Fruit fly (Drosophila melanogaster) whole organism, embryonic: ENCODE data around the gene CG31219.

Experiments
- Aef1 ChIP-seq: fragments of 200-800 bp; sonication (Bioruptor generic); IDR thresholded peaks from 3 replicates; pipeline ENCODE4 v1.3.6; 2022; ENCODE audit warnings: missing biosample characterization, missing genetic modification characterization
- BtbVII ChIP-seq: fragments of 200-800 bp; sonication (Bioruptor generic); optimal IDR thresholded peaks from 3 replicates; lab custom pipeline; 2017; ENCODE audit warnings: missing biosample characterization, mild to moderate bottlenecking, missing genetic modification characterization
- CG10462 ChIP-seq: fragments of 200-800 bp; sonication (Bioruptor generic); optimal IDR thresholded peaks from 2 replicates; lab custom pipeline; 2016; ENCODE audit warnings: missing biosample characterization, missing genetic modification characterization
- CG11456 ChIP-seq: fragments of 200-800 bp; sonication (Bioruptor generic); IDR thresholded peaks from 3 replicates; pipeline ENCODE4 v1.3.6; 2022; ENCODE audit warnings: missing biosample characterization, missing genetic modification characterization
- CG11695 ChIP-seq: fragments of 200-800 bp; sonication (Bioruptor generic); IDR thresholded peaks from 3 replicates; pipeline ENCODE4 v1.3.6; 2022; ENCODE audit warnings: missing biosample characterization, missing genetic modification characterization
- CG17186 ChIP-seq: fragments of 200-800 bp; sonication (Bioruptor generic); optimal IDR thresholded peaks from 3 replicates; lab custom pipeline; 2017; ENCODE audit warnings: missing biosample characterization, missing genetic modification reagents, missing genetic modification characterization
- CG17359 ChIP-seq: fragments of 200-800 bp; sonication (Bioruptor generic); optimal IDR thresholded peaks from 3 replicates; lab custom pipeline; 2018; ENCODE audit warnings: missing biosample characterization, mild to moderate bottlenecking, missing genetic modification characterization, moderate library complexity
- CG2712 ChIP-seq: fragments of 200-800 bp; optimal IDR thresholded peaks from 3 replicates; lab custom pipeline; 2019; ENCODE audit warnings: missing biosample characterization, mild to moderate bottlenecking, missing genetic modification characterization, moderate library complexity
- CG30020 ChIP-seq: fragments of 200-800 bp; optimal IDR thresholded peaks from 2 replicates; lab custom pipeline; 2019; ENCODE audit warnings: missing biosample characterization, mild to moderate bottlenecking, missing genetic modification characterization, moderate library complexity
- CG3407 ChIP-seq: fragments of 200-800 bp; sonication (Bioruptor generic); optimal IDR thresholded peaks from 2 replicates; lab custom pipeline; 2018; ENCODE audit warnings: missing biosample characterization, mild to moderate bottlenecking, missing genetic modification characterization
- CG34376 ChIP-seq: fragments of 200-800 bp; sonication (Bioruptor generic); optimal IDR thresholded peaks from 2 replicates; lab custom pipeline; 2018; ENCODE audit warnings: missing biosample characterization, mild to moderate bottlenecking, missing genetic modification characterization
- CG7745 ChIP-seq: fragments of 200-800 bp; sonication (Bioruptor generic); optimal IDR thresholded peaks from 2 replicates; lab custom pipeline; 2018; ENCODE audit warnings: missing biosample characterization, mild to moderate bottlenecking, missing genetic modification characterization, moderate library complexity
- CG7987 ChIP-seq: fragments of 200-800 bp; sonication (Bioruptor generic); optimal IDR thresholded peaks from 2 replicates; lab custom pipeline; 2018; ENCODE audit warnings: missing biosample characterization, mild to moderate bottlenecking, missing genetic modification characterization, moderate library complexity
- CG8281 ChIP-seq: fragments of 200-800 bp; sonication (Bioruptor generic); optimal IDR thresholded peaks from 2 replicates; lab custom pipeline; 2018; ENCODE audit warnings: missing biosample characterization, mild to moderate bottlenecking, missing genetic modification characterization, moderate library complexity
- CG9437 ChIP-seq: fragments of 200-800 bp; sonication (Bioruptor generic); optimal IDR thresholded peaks from 2 replicates; lab custom pipeline; 2018; ENCODE audit warnings: missing biosample characterization, mild to moderate bottlenecking, missing genetic modification characterization
- Chrac-16 ChIP-seq: fragments of 200-800 bp; sonication (Bioruptor generic); optimal IDR thresholded peaks from 3 replicates; lab custom pipeline; 2016; ENCODE audit warnings: missing biosample characterization, missing genetic modification characterization
- CoRest ChIP-seq: fragments of 200-800 bp; sonication (Bioruptor generic); optimal IDR thresholded peaks from 3 replicates; lab custom pipeline; 2018; ENCODE audit warnings: missing biosample characterization, mild to moderate bottlenecking, missing genetic modification characterization, moderate library complexity
- Dfd ChIP-seq, 2 experiments: fragments of >200 bp; optimal IDR thresholded peaks; 2 replicates each; lab custom pipeline; 2017; ENCODE audit warnings: missing biosample characterization in 2 of 2, missing genetic modification characterization in 2 of 2
- E2f2 ChIP-seq: fragments of 200-800 bp; sonication (Bioruptor generic); IDR thresholded peaks from 2 replicates; pipeline ENCODE4 v1.3.6; 2022; ENCODE audit warnings: missing biosample characterization, missing genetic modification characterization
- ERR ChIP-seq: fragments of 200-800 bp; sonication (Bioruptor generic); optimal IDR thresholded peaks from 2 replicates; lab custom pipeline; 2016; ENCODE audit warnings: missing biosample characterization, missing genetic modification characterization
- Jarid2 ChIP-seq: fragments of 200-800 bp; sonication (Bioruptor generic); optimal IDR thresholded peaks from 3 replicates; lab custom pipeline; 2017; ENCODE audit warnings: mild to moderate bottlenecking, missing biosample characterization, missing genetic modification reagents, missing genetic modification characterization
- Nf-YC ChIP-seq: fragments of 200-800 bp; optimal IDR thresholded peaks from 3 replicates; lab custom pipeline; 2019; ENCODE audit warnings: missing biosample characterization, mild to moderate bottlenecking, missing genetic modification characterization, moderate library complexity
- Rfx ChIP-seq: fragments of 200-800 bp; sonication (Bioruptor generic); IDR thresholded peaks from 2 replicates; pipeline ENCODE4 v1.3.6; 2022; ENCODE audit warnings: missing biosample characterization, missing genetic modification characterization
- Vsx1 ChIP-seq: fragments of 200-800 bp; sonication (Bioruptor generic); optimal IDR thresholded peaks from 2 replicates; lab custom pipeline; 2017; ENCODE audit warnings: missing biosample characterization, mild to moderate bottlenecking, missing genetic modification characterization, missing genetic modification reagents
- Xrp1 ChIP-seq: fragments of 200-800 bp; sonication (Bioruptor generic); IDR thresholded peaks from 2 replicates; pipeline ENCODE4 v1.3.6; 2022; ENCODE audit warnings: missing biosample characterization, missing genetic modification characterization
- az2 ChIP-seq: fragments of 200-800 bp; sonication (Bioruptor generic); optimal IDR thresholded peaks from 3 replicates; lab custom pipeline; 2016; ENCODE audit warnings: missing biosample characterization, missing genetic modification characterization
- br ChIP-seq: fragments of >200 bp; optimal IDR thresholded peaks from 2 replicates; lab custom pipeline; 2017
- cad ChIP-seq: fragments of >200 bp; optimal IDR thresholded peaks from 2 replicates; lab custom pipeline; 2017; ENCODE audit warnings: missing biosample characterization, missing genetic modification characterization
- chif ChIP-seq, 2 experiments: fragments of 200-800 bp; sonication (Bioruptor generic); optimal IDR thresholded peaks; 3 replicates each; lab custom pipeline; 2016; ENCODE audit warnings: missing biosample characterization in 2 of 2, missing genetic modification characterization in 2 of 2
- ci ChIP-seq: fragments of 200-800 bp; sonication (Bioruptor generic); IDR thresholded peaks from 3 replicates; pipeline ENCODE4 v1.3.6; 2022; ENCODE audit warnings: missing biosample characterization, missing genetic modification characterization
- crc ChIP-seq: fragments of 200-800 bp; sonication (Bioruptor generic); optimal IDR thresholded peaks from 2 replicates; lab custom pipeline; 2016; ENCODE audit warnings: missing biosample characterization, missing genetic modification characterization
- cwo ChIP-seq: fragments of 200-800 bp; sonication (Bioruptor generic); optimal IDR thresholded peaks from 3 replicates; lab custom pipeline; 2017; ENCODE audit warnings: missing biosample characterization, missing genetic modification characterization, mild to moderate bottlenecking, moderate library complexity, missing genetic modification reagents
- dysf ChIP-seq: fragments of 200-800 bp; sonication (Bioruptor generic); IDR thresholded peaks from 3 replicates; pipeline ENCODE4 v1.3.6; 2022; ENCODE audit warnings: missing biosample characterization, missing genetic modification characterization
- gcm ChIP-seq: fragments of 200-800 bp; sonication (Bioruptor generic); optimal IDR thresholded peaks from 2 replicates; lab custom pipeline; 2019; ENCODE audit warnings: missing biosample characterization, mild to moderate bottlenecking, missing genetic modification characterization, moderate library complexity
- kay ChIP-seq: fragments of 200-800 bp; sonication (Bioruptor generic); optimal IDR thresholded peaks from 2 replicates; lab custom pipeline; 2016; ENCODE audit warnings: missing biosample characterization, missing genetic modification characterization
- ken ChIP-seq: fragments of 200-800 bp; sonication (Bioruptor generic); IDR thresholded peaks from 3 replicates; pipeline ENCODE4 v1.3.6; 2022; ENCODE audit warnings: missing biosample characterization, missing genetic modification characterization
- lbe ChIP-seq: fragments of 200-800 bp; sonication (Bioruptor generic); optimal IDR thresholded peaks from 2 replicates; lab custom pipeline; 2016; ENCODE audit warnings: missing biosample characterization, mild to moderate bottlenecking, missing genetic modification characterization
- mirr ChIP-seq: fragments of 200-800 bp; sonication (Bioruptor generic); optimal IDR thresholded peaks from 3 replicates; lab custom pipeline; 2018; ENCODE audit warnings: missing biosample characterization, mild to moderate bottlenecking, missing genetic modification characterization
- pan ChIP-seq, 4 experiments: fragments of >200 bp in 3 of 4; fragments of 200-800 bp in 1 of 4; sonication (Bioruptor generic) in 1 of 4; optimal IDR thresholded peaks in 3 of 4; IDR thresholded peaks in 1 of 4; 2 replicates each; pipeline versions ENCODE4 v1.3.6 to Lab custom; 2017 to 2022; ENCODE audit warnings: missing biosample characterization in 2 of 4, missing genetic modification characterization in 2 of 4, mixed read lengths in 1 of 4
- pho ChIP-seq: fragments of 200-800 bp; sonication (Bioruptor generic); optimal IDR thresholded peaks from 2 replicates; lab custom pipeline; 2016; ENCODE audit warnings: missing biosample characterization, missing genetic modification characterization
- phol ChIP-seq: fragments of 200-800 bp; sonication (Bioruptor generic); optimal IDR thresholded peaks from 3 replicates; lab custom pipeline; 2018; ENCODE audit warnings: missing biosample characterization, mild to moderate bottlenecking, missing genetic modification characterization, moderate library complexity
- rib ChIP-seq: fragments of 200-800 bp; sonication (Bioruptor generic); IDR thresholded peaks from 2 replicates; pipeline ENCODE4 v1.3.6; 2022; ENCODE audit warnings: missing biosample characterization, missing genetic modification characterization
- row ChIP-seq: fragments of 200-800 bp; sonication (Bioruptor generic); IDR thresholded peaks from 3 replicates; pipeline ENCODE4 v1.3.6; 2022; ENCODE audit warnings: missing biosample characterization, missing genetic modification characterization
- seq ChIP-seq: fragments of 200-800 bp; sonication (Bioruptor generic); IDR thresholded peaks from 2 replicates; pipeline ENCODE4 v1.3.6; 2022; ENCODE audit warnings: missing biosample characterization, missing genetic modification characterization
- slou ChIP-seq: fragments of 200-800 bp; sonication (Bioruptor generic); optimal IDR thresholded peaks from 3 replicates; lab custom pipeline; 2016; ENCODE audit warnings: missing biosample characterization, missing genetic modification characterization
- sob ChIP-seq: fragments of 200-800 bp; sonication (Bioruptor generic); IDR thresholded peaks from 2 replicates; pipeline ENCODE4 v1.3.6; 2022; ENCODE audit warnings: missing biosample characterization, missing genetic modification characterization
- ssp ChIP-seq: fragments of 200-800 bp; sonication (Bioruptor generic); IDR thresholded peaks from 2 replicates; pipeline ENCODE4 v1.3.6; 2022; ENCODE audit warnings: missing biosample characterization, missing genetic modification characterization
- stwl ChIP-seq: fragments of 200-800 bp; sonication (Bioruptor generic); optimal IDR thresholded peaks from 3 replicates; lab custom pipeline; 2018; ENCODE audit warnings: missing biosample characterization, mild to moderate bottlenecking, missing genetic modification characterization, moderate library complexity
- trh ChIP-seq: fragments of 200-800 bp; sonication (Bioruptor generic); optimal IDR thresholded peaks from 2 replicates; lab custom pipeline; 2016; ENCODE audit warnings: missing biosample characterization, missing genetic modification characterization
- zf30C ChIP-seq: fragments of 200-800 bp; sonication (Bioruptor generic); optimal IDR thresholded peaks from 3 replicates; lab custom pipeline; 2018; ENCODE audit warnings: missing biosample characterization, mild to moderate bottlenecking, missing genetic modification characterization

The CG31219 gene

dm6 chr3R:19644094-19644900 lies 6.5 kb upstream of the CG31219 start, which contains the start of gene Vha13 (continued):
- TF ChIP-seq br (lab: Kevin White, UChicago): no peak
- peak; percentile 29 for TF ChIP-seq CG9437 (GFP tag; lab: Kevin White, UChicago)
- TF ChIP-seq CG2712: peak; percentile 23
- TF ChIP-seq sob (GFP tag; lab: Robert Waterston, UW): peak; percentile 68
- no peak for TF ChIP-seq CG11695 (GFP tag; lab: Robert Waterston, UW)
- peak; percentile 45 for TF ChIP-seq BtbVII (GFP tag; lab: Kevin White, UChicago)
- TF ChIP-seq ssp (GFP tag; lab: Robert Waterston, UW): peak; percentile 55
- no peak for TF ChIP-seq CG10462
- TF ChIP-seq cad (GFP tag; lab: Kevin White, UChicago): no peak
- TF ChIP-seq ci (GFP tag; lab: Robert Waterston, UW): peak; percentile 44; the same call in 1 of the 3 replicates
- TF ChIP-seq CG17359: no peak
- no peak for TF ChIP-seq trh (GFP tag; lab: Kevin White, UChicago)
- TF ChIP-seq gcm (GFP tag; lab: Kevin White, UChicago): peak; percentile 17
- TF ChIP-seq pho (GFP tag; lab: Kevin White, UChicago): peak; percentile 36
- peak in 1 of 2 experiments; percentile 3 for TF ChIP-seq chif (GFP tag; optimal IDR thresholded peaks at IDR 0.05; lab: Kevin White, UChicago)
- no peak for TF ChIP-seq CG8281 (tag; lab: Kevin White, UChicago)
- TF ChIP-seq CG34376: peak; percentile 86
- TF ChIP-seq CG30020 (tag; lab: Kevin White, UChicago): peak; percentile 15
- no peak for TF ChIP-seq Dfd (GFP tag; optimal IDR thresholded peaks at IDR 0.05; lab: Kevin White, UChicago)
- TF ChIP-seq Vsx1: no peak
- TF ChIP-seq az2 (GFP tag; lab: Kevin White, UChicago): peak; percentile 18
- TF ChIP-seq Jarid2 (GFP tag; lab: Kevin White, UChicago): peak; percentile 50
- TF ChIP-seq seq: no peak
- TF ChIP-seq CG17186 (GFP tag; lab: Kevin White, UChicago): no peak
- peak; percentile 63; the same call in 2 of the 3 replicates for TF ChIP-seq dysf (GFP tag; lab: Robert Waterston, UW)
- peak; percentile 60 for TF ChIP-seq mirr (GFP tag; lab: Kevin White, UChicago)
- peak; percentile 35 for TF ChIP-seq CoRest
- no peak for TF ChIP-seq Xrp1 (GFP tag; lab: Robert Waterston, UW)
- no peak for TF ChIP-seq kay
- no peak for TF ChIP-seq crc (GFP tag; lab: Kevin White, UChicago)
- TF ChIP-seq pan (optimal IDR thresholded peaks at IDR 0.05; lab: Kevin White, UChicago): no peak
- no peak for TF ChIP-seq pan (GFP tag; optimal IDR thresholded peaks at IDR 0.05 in 1 of 2, IDR thresholded peaks at IDR 0.05 in 1 of 2)
- peak; percentile 22 for TF ChIP-seq Nf-YC
- no peak for TF ChIP-seq CG3407
- TF ChIP-seq Aef1 (GFP tag; lab: Robert Waterston, UW): peak; percentile 68
- TF ChIP-seq Rfx (GFP tag; lab: Robert Waterston, UW): peak; percentile 87
- TF ChIP-seq rib: no peak; the same call in 1 of the 2 replicates
- TF ChIP-seq cwo (GFP tag; lab: Kevin White, UChicago): no peak
- peak; percentile 29 for TF ChIP-seq phol
- peak; percentile 27 for TF ChIP-seq Chrac-16 (GFP tag; lab: Kevin White, UChicago)
- TF ChIP-seq CG11456: peak; percentile 83
- no peak for TF ChIP-seq lbe (GFP tag; lab: Kevin White, UChicago)
- no peak; the same call in 1 of the 2 replicates for TF ChIP-seq E2f2 (GFP tag; lab: Robert Waterston, UW)
- peak; percentile 93 for TF ChIP-seq row (GFP tag; lab: Robert Waterston, UW)
- no peak for TF ChIP-seq ERR (GFP tag; lab: Kevin White, UChicago)
- TF ChIP-seq ken: peak; percentile 48; the same call in 1 of the 3 replicates
- peak; percentile 57 for TF ChIP-seq CG7987 (GFP tag; lab: Kevin White, UChicago)
- no peak for TF ChIP-seq zf30C
- TF ChIP-seq CG7745 (tag; lab: Kevin White, UChicago): no peak
- peak; percentile 66 for TF ChIP-seq stwl (tag; lab: Kevin White, UChicago)
- peak; percentile 0 for TF ChIP-seq slou
